Worm (Caenorhabditis elegans): ENCODE measurements around the gene tag-51.

tag-51 gene

DNA sequence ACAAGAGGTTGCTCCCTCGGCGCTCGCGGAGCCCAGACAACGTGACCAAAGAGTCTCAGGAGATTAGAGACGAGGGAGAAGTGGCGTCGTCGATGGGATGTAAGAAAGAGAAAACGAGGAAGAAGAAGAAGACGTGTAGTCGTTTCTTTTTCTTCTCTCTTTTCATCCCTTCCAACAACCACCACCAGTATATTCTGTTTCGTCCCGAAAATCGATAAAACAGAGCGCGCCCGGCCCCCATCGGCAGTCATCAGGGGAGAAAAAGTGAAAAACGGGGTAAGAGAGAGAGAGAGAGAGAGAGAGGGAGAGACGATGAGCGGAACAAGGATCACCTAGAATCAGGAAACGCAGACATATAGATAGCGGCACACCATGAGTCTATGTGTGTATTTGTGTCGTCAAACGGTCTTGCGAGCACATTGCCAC lies 33.9 kb downstream of the tag-51 start (continued):
- TF ChIP-seq Y53G8AR.9 (GFP tag; conservative IDR thresholded peaks at IDR 0.05) (0 out of 2 replicates have a peak, but pooled peaks have one; percentile 30), hmg-1.2 (GFP tag; IDR thresholded peaks at IDR 0.05) (peak; percentile 88), unc-62 (GFP tag; optimal IDR thresholded peaks at IDR 0.05) (no peak), ceh-27 (GFP tag; optimal IDR thresholded peaks at IDR 0.05) (peak; percentile 80), attf-5 (GFP tag; optimal IDR thresholded peaks at IDR 0.05) (peak; percentile 83), attf-3 (GFP tag; conservative IDR thresholded peaks at IDR 0.05) (0 out of 2 replicates have a peak, but pooled peaks have one; percentile 26), K12H6.12 (tag; optimal IDR thresholded peaks at IDR 0.05) (peak; percentile 77), dox-1 (GFP tag; IDR thresholded peaks at IDR 0.05) (peak; percentile 59; the same call in 1 of the 2 replicates), nhr-90 (tag; optimal IDR thresholded peaks at IDR 0.05) (peak; percentile 9), lin-54 (GFP tag; optimal IDR thresholded peaks at IDR 0.05) (peak; percentile 18), mes-4 (tag; optimal IDR thresholded peaks at IDR 0.05) (no peak), ekl-4 (GFP tag; IDR thresholded peaks at IDR 0.05) (peak; percentile 57; the same call in 1 of the 2 replicates), ama-1 (optimal IDR thresholded peaks at IDR 0.05) (no peak), ama-1 (GFP tag; optimal IDR thresholded peaks at IDR 0.05) (no peak)

DNA sequence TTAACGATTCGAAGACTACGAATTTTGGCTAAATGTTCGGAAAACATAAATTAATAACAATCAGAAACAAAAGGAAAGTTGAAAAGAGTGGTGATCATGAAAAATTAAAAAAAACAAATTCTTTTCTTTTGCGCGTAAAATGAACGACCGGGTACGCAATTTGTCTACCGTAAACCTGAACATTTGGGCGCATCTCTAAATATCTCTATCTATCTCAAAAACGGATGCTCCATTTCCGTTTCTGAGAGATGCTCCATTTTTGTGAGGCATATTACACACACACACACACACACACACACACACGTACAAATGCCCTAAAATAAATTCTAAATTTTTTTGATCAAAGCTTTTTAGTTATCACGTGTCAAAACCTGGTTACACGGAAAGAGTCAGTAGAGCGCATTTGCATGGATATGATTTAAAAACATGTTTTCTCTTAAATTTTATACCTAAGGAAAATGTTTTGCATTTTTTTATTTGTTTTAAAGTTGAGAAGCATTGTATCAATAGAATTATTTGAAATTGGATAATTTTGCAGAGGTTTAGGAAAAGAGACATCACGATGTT lies 35.0 kb downstream of the tag-51 start:
- TF ChIP-seq attf-5 (GFP tag; optimal IDR thresholded peaks at IDR 0.05) (peak; percentile 30), ama-1 (optimal IDR thresholded peaks at IDR 0.05) (no peak), ama-1 (GFP tag; optimal IDR thresholded peaks at IDR 0.05) (no peak), efl-1 (GFP tag; optimal IDR thresholded peaks at IDR 0.05) (peak; percentile 10), C06A6.2 (GFP tag; conservative IDR thresholded peaks at IDR 0.05) (no peak), xnd-1 (tag; optimal IDR thresholded peaks at IDR 0.05) (no peak), cebp-2 (GFP tag; IDR thresholded peaks at IDR 0.05) (no peak), attf-3 (GFP tag; conservative IDR thresholded peaks at IDR 0.05) (no peak), lsl-1 (GFP tag; optimal IDR thresholded peaks at IDR 0.05) (peak; percentile 64), ceh-40 (GFP tag; IDR thresholded peaks at IDR 0.05) (no peak), hsf-1 (GFP tag; IDR thresholded peaks at IDR 0.05) (no peak), chd-7 (tag; optimal IDR thresholded peaks at IDR 0.05) (no peak), sptf-2 (GFP tag; optimal IDR thresholded peaks at IDR 0.05) (no peak), F49E8.2 (tag; optimal IDR thresholded peaks at IDR 0.05; ENCODE audit: insufficient read depth) (no peak), ztf-26 (tag; optimal IDR thresholded peaks at IDR 0.05) (no peak), pbrm-1 (GFP tag; IDR thresholded peaks at IDR 0.05) (no peak)

DNA sequence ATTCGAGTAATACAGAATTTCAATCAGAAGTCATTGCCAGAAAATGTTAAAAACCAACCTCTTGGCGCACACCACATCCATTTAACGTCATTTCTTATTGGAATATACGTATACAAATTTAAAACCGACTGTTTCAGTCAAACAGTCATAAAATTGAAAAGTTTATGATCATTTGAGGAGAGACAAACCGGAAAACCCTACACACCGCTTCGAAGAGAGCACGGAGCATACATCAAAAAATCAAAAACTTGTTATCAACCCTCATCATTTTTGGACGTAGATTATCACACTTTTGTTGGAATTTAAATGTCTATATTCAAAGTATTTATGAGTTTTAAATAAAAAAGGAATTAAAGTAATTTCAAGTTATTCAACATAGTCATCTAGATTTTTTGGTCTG lies 37.0 kb downstream of the tag-51 start, which contains the start of gene T24C4.10:
TSS of gene T24C4.10 (minus strand) at position 230 of the 400 bp plus-strand sequence.
- TF ChIP-seq nhr-80 (tag; optimal IDR thresholded peaks at IDR 0.05) (peak; percentile 76), T26A5.8 (tag; optimal IDR thresholded peaks at IDR 0.05) (no peak), pha-4 (tag; optimal IDR thresholded peaks at IDR 0.05) (no peak), snpc-3.4 (tag; optimal IDR thresholded peaks at IDR 0.05) (peak; percentile 27)

DNA sequence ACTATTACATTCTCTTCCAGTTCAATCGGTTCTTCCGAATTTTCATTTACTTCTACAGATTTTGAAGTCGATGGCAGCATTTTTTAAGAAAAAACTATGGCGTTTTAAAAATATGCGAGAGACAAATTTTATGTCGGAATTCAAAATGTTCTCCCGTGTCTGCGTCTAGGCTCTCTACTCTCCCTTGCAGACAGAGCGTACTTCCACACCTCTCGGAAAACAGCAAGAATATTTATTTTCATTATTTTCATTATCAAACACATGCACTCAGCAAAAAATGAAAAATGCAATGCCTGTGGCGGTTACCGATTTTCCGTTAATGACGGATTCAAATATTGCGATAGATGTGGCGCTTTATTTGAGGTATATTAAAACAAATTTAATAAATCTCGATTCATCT lies 41.5 kb downstream of the tag-51 start, which contains the start of the genes ztf-18 and F23H11.2:
TSS of gene ztf-18 (minus strand) at position 188 of the 400 bp plus-strand sequence.
TSS of gene F23H11.2 (plus strand) at position 223 of the 400 bp plus-strand sequence.
- TF ChIP-seq cebp-1 (GFP tag; IDR thresholded peaks at IDR 0.05): no peak
- no peak for TF ChIP-seq cebp-1 (tag; optimal IDR thresholded peaks at IDR 0.05)

DNA sequence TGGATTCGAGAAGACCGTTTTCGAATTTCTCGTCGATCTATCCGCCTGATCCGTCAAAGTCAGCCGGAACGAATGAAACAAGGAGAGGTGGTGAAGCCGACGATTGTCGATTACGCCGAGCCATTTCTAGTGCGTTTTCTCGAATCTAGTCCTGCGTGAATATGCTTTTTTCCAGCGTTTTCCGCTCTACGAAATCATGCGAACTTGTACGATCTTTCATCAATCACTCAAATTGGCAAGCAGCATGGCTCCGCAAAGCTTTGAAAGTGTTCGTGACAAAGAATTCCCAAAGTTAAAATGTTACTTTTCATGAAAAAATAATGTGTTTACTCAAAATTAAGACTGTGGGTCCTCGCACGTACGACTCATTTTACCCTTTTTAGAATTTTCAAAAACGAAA lies 42.9 kb downstream of the tag-51 start:
- no peak for TF ChIP-seq ceh-91 (GFP tag; IDR thresholded peaks at IDR 0.05)
- TF ChIP-seq lag-1 (GFP tag; IDR thresholded peaks at IDR 0.05): 0 out of 2 replicates have a peak, but pooled peaks have one; percentile 40
- no peak for TF ChIP-seq ztf-6 (GFP tag; IDR thresholded peaks at IDR 0.05)
- no peak for TF ChIP-seq ztf-28 (GFP tag; IDR thresholded peaks at IDR 0.05)
- TF ChIP-seq ets-4 (GFP tag; optimal IDR thresholded peaks at IDR 0.05): no peak
- no peak for TF ChIP-seq bed-2 (GFP tag; IDR thresholded peaks at IDR 0.05)
- no peak for TF ChIP-seq T26A5.8 (tag; optimal IDR thresholded peaks at IDR 0.05)
- TF ChIP-seq pbrm-1 (GFP tag; IDR thresholded peaks at IDR 0.05): no peak

Data from whole organism, young adult.